Worm (Caenorhabditis elegans): Measurements from ENCODE around the gene josd-1.

Gene josd-1

ce11 chrIII:2800743-2801142 lies 35.7 kb upstream of the josd-1 start:
- TF ChIP-seq ZK546.5 (tag; optimal IDR thresholded peaks at IDR 0.05) (no peak), spr-3 (GFP tag; optimal IDR thresholded peaks at IDR 0.05) (no peak), Y5F2A.4 (GFP tag; optimal IDR thresholded peaks at IDR 0.05) (no peak), nhr-10 (tag; optimal IDR thresholded peaks at IDR 0.05) (no peak), daf-16 (GFP tag; optimal IDR thresholded peaks at IDR 0.05) (no peak), daf-16 (tag; optimal IDR thresholded peaks at IDR 0.05) (no peak), ceh-32 (tag; optimal IDR thresholded peaks at IDR 0.05; ENCODE audit: poor library complexity) (no peak), skn-1 (tag; optimal IDR thresholded peaks at IDR 0.05) (no peak)

ce11 chrIII:2801800-2802515 lies 34.5 kb upstream of the josd-1 start, which contains the start of the genes twk-45 and Y71H2AM.25:
Gene twk-45, minus strand, starts transcription at chrIII:2801900.
Gene Y71H2AM.25, plus strand, starts transcription at chrIII:2802465.
- no peak for TF ChIP-seq ceh-20 (GFP tag; IDR thresholded peaks at IDR 0.05)
- TF ChIP-seq aha-1 (tag): peak; percentile 13
- TF ChIP-seq nhr-48 (tag; optimal IDR thresholded peaks at IDR 0.05): no peak
- no peak for TF ChIP-seq fos-1 (tag; optimal IDR thresholded peaks at IDR 0.05)
- no peak for TF ChIP-seq set-16 (GFP tag; IDR thresholded peaks at IDR 0.05)
- TF ChIP-seq F49E8.2 (tag; optimal IDR thresholded peaks at IDR 0.05; ENCODE audit: borderline replicate concordance): no peak
- no peak for TF ChIP-seq snpc-1.2 (GFP tag; IDR thresholded peaks at IDR 0.05)
- TF ChIP-seq daf-8 (GFP tag; IDR thresholded peaks at IDR 0.05): no peak

ce11 chrIII:2804461-2804860 lies 32.0 kb upstream of the josd-1 start:
- TF ChIP-seq lin-38 (GFP tag; IDR thresholded peaks at IDR 0.05): peak; percentile 54
- TF ChIP-seq T26A8.4 (GFP tag; IDR thresholded peaks at IDR 0.05): no peak
- TF ChIP-seq pqm-1 (tag; optimal IDR thresholded peaks at IDR 0.05): peak; percentile 58
- peak; percentile 80 for TF ChIP-seq aha-1 (tag)
- TF ChIP-seq mes-2 (tag; optimal IDR thresholded peaks at IDR 0.05; ENCODE audit: poor library complexity, severe bottlenecking): peak; percentile 47
- TF ChIP-seq unc-130 (GFP tag; optimal IDR thresholded peaks at IDR 0.05): no peak
- TF ChIP-seq nhr-28 (tag; optimal IDR thresholded peaks at IDR 0.05): peak; percentile 80
- TF ChIP-seq dve-1 (tag; optimal IDR thresholded peaks at IDR 0.05; ENCODE audit: insufficient read depth): peak; percentile 71
- TF ChIP-seq madf-5 (GFP tag; IDR thresholded peaks at IDR 0.05): no peak
- TF ChIP-seq lin-1 (GFP tag; IDR thresholded peaks at IDR 0.05): no peak
- TF ChIP-seq hmg-1.1 (GFP tag; IDR thresholded peaks at IDR 0.05): peak; percentile 45; the same call in 1 of the 2 replicates
- TF ChIP-seq jun-1 (tag; optimal IDR thresholded peaks at IDR 0.05): no peak
- 0 out of 2 replicates have a peak, but pooled peaks have one; percentile 25 for TF ChIP-seq dmd-6 (GFP tag; IDR thresholded peaks at IDR 0.05)
- TF ChIP-seq dpl-1 (GFP tag; optimal IDR thresholded peaks at IDR 0.05): peak; percentile 55
- TF ChIP-seq lim-7 (GFP tag; IDR thresholded peaks at IDR 0.05): no peak
- no peak for TF ChIP-seq daf-16 (GFP tag; optimal IDR thresholded peaks at IDR 0.05)
- peak; percentile 4 for TF ChIP-seq daf-16 (tag; optimal IDR thresholded peaks at IDR 0.05)
- no peak for TF ChIP-seq ama-1 (optimal IDR thresholded peaks at IDR 0.05)
- no peak for TF ChIP-seq pha-4 (GFP tag; IDR thresholded peaks at IDR 0.05)
- peak; percentile 82 for TF ChIP-seq pha-4 (tag; optimal IDR thresholded peaks at IDR 0.05)
- TF ChIP-seq hlh-30 (tag; optimal IDR thresholded peaks at IDR 0.05; ENCODE audit: insufficient read depth): peak; percentile 92
- no peak for TF ChIP-seq nhr-102 (tag; optimal IDR thresholded peaks at IDR 0.05)
- TF ChIP-seq attf-4 (tag; optimal IDR thresholded peaks at IDR 0.05): no peak
- TF ChIP-seq nhr-6 (tag; optimal IDR thresholded peaks at IDR 0.05): peak; percentile 13
- no peak for TF ChIP-seq nhr-10 (tag; optimal IDR thresholded peaks at IDR 0.05)
- no peak for TF ChIP-seq zag-1 (tag; optimal IDR thresholded peaks at IDR 0.05)
- TF ChIP-seq madf-9 (GFP tag; conservative IDR thresholded peaks at IDR 0.05): no peak
- TF ChIP-seq hlh-11 (tag; optimal IDR thresholded peaks at IDR 0.05): peak; percentile 61
- TF ChIP-seq mep-1 (tag; optimal IDR thresholded peaks at IDR 0.05): peak; percentile 69
- TF ChIP-seq lin-13 (GFP tag; optimal IDR thresholded peaks at IDR 0.05): no peak
- no peak for TF ChIP-seq tag-97 (GFP tag; IDR thresholded peaks at IDR 0.05)
- peak in 1 of 2 experiments; percentile 78 for TF ChIP-seq lsy-2 (tag; optimal IDR thresholded peaks at IDR 0.05)
- TF ChIP-seq mdl-1 (tag; optimal IDR thresholded peaks at IDR 0.05): peak in 1 of 2 experiments; percentile 58
